Fruit fly (Drosophila melanogaster): ENCODE measurements around the gene pll.

Gene pll

dm6 chr3R:27250907-27251306 lies 2.1 kb downstream of the pll start, which contains the start of the genes TTLL6B and TfIIA-L:
TSS of gene TTLL6B (minus strand) at chr3R:27251007.
TSS of gene TfIIA-L (plus strand) at chr3R:27251112.
- TF ChIP-seq Vsx2 (GFP tag; optimal IDR thresholded peaks at IDR 0.05; ENCODE audit: partially characterized antibody) (no peak), dl (GFP tag; optimal IDR thresholded peaks at IDR 0.05; ENCODE audit: insufficient read depth in 1 of 2, partially characterized antibody in 2 of 2) (no peak), Mio (GFP tag; optimal IDR thresholded peaks at IDR 0.05) (no peak)

dm6 chr3R:27247892-27248291 lies 5.1 kb downstream of the pll start, which contains the start of gene CG5984:
TSS of gene CG5984 (minus strand) at chr3R:27247992.
- TF ChIP-seq OdsH (GFP tag; optimal IDR thresholded peaks at IDR 0.05) = no peak
- no peak for TF ChIP-seq dmrt93B (GFP tag; optimal IDR thresholded peaks at IDR 0.05)

dm6 chr3R:27246264-27246663 lies 6.7 kb downstream of the pll start:
- no peak for TF ChIP-seq dsf (GFP tag; optimal IDR thresholded peaks at IDR 0.05; ENCODE audit: borderline replicate concordance)
- TF ChIP-seq OdsH (GFP tag; optimal IDR thresholded peaks at IDR 0.05) = peak; percentile 45
- TF ChIP-seq foxo (GFP tag; optimal IDR thresholded peaks at IDR 0.05) = peak in 1 of 2 experiments; percentile 46
- TF ChIP-seq Sp1 (GFP tag; optimal IDR thresholded peaks at IDR 0.05) = peak; percentile 50
- peak; percentile 47 for TF ChIP-seq rgr (GFP tag; optimal IDR thresholded peaks at IDR 0.05)
- TF ChIP-seq Abd-B (GFP tag; optimal IDR thresholded peaks at IDR 0.05) = no peak
- no peak for TF ChIP-seq CG9705 (GFP tag; optimal IDR thresholded peaks at IDR 0.05)
- TF ChIP-seq usp (GFP tag; optimal IDR thresholded peaks at IDR 0.05) = no peak
- TF ChIP-seq h (GFP tag; optimal IDR thresholded peaks at IDR 0.05) = peak; percentile 21
- peak; percentile 37 for TF ChIP-seq psq (GFP tag; optimal IDR thresholded peaks at IDR 0.05)
- TF ChIP-seq fru (GFP tag; optimal IDR thresholded peaks at IDR 0.05) = no peak
- peak; percentile 56 for TF ChIP-seq HLH106 (tag; optimal IDR thresholded peaks at IDR 0.05)
- TF ChIP-seq Rel (GFP tag; optimal IDR thresholded peaks at IDR 0.05) = no peak
- TF ChIP-seq Rel (tag; optimal IDR thresholded peaks at IDR 0.05) = no peak
- no peak for TF ChIP-seq CG32264 (GFP tag; optimal IDR thresholded peaks at IDR 0.05)
- TF ChIP-seq Dfd (GFP tag; optimal IDR thresholded peaks at IDR 0.05) = no peak

- peak; percentile 8 for TF ChIP-seq rgr (GFP tag; optimal IDR thresholded peaks at IDR 0.05)
- no peak for TF ChIP-seq sage (GFP tag; optimal IDR thresholded peaks at IDR 0.05)
- peak in 1 of 2 experiments; percentile 18 for TF ChIP-seq foxo (GFP tag; optimal IDR thresholded peaks at IDR 0.05)
Observed at dm6 chr3R:27245401-27245757, 7.6 kb downstream of the pll start.

DNA sequence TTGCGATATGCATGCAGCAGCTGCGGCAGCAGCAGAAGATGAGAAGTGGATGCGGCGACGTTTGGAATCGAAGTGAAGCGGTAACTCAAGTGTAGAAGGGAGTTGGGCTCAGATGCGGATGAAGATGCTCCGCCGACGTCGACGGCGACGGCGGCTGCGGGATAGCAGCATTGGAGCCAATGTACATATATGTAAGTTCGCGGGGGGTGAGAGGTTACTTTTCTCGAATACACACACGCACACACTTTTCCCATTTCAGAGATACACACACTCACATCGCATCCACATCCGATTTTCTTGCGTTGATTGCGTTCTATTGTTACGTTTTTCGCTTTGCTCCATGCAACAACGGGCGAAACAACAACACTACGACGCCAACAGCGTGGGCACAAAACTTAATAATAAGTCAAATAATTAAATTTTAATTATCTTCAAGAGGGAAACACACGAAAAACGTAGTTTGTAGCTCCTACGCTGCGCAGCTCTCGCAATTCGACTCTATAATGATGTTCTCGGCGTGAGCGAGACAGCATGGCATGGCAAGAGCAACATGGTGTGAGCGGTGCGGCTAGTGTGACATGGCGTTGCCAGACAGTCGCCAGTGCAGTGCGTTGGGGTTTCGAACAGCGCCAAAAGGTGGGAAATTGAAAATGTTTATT lies 8.1 kb downstream of the pll start, which contains the start of gene CG18766:
TSS of gene CG18766 (minus strand) at position 508 of the 659 bp plus-strand sequence.
- TF ChIP-seq fru (GFP tag; optimal IDR thresholded peaks at IDR 0.05) (peak; percentile 6), N (GFP tag; optimal IDR thresholded peaks at IDR 0.05) (peak; percentile 32), foxo (GFP tag; optimal IDR thresholded peaks at IDR 0.05) (peak in 1 of 2 experiments; percentile 49), Hr83 (GFP tag; optimal IDR thresholded peaks at IDR 0.05; ENCODE audit: poor library complexity, severe bottlenecking) (peak; percentile 79), tai (GFP tag; optimal IDR thresholded peaks at IDR 0.05) (no peak), br (GFP tag; optimal IDR thresholded peaks at IDR 0.05) (peak; percentile 13), Mio (GFP tag; optimal IDR thresholded peaks at IDR 0.05) (no peak), rgr (GFP tag; optimal IDR thresholded peaks at IDR 0.05) (peak; percentile 31), ey (GFP tag; optimal IDR thresholded peaks at IDR 0.05) (peak; percentile 32), woc (GFP tag; optimal IDR thresholded peaks at IDR 0.05) (no peak), Dif (GFP tag; optimal IDR thresholded peaks at IDR 0.05; ENCODE audit: partially characterized antibody) (peak; percentile 66), Rel (GFP tag; optimal IDR thresholded peaks at IDR 0.05) (peak; percentile 50), Rel (tag; optimal IDR thresholded peaks at IDR 0.05) (peak; percentile 67), psq (GFP tag; optimal IDR thresholded peaks at IDR 0.05) (peak; percentile 33), HLH106 (tag; optimal IDR thresholded peaks at IDR 0.05) (peak; percentile 20), CrebA (GFP tag; optimal IDR thresholded peaks at IDR 0.05; ENCODE audit: borderline replicate concordance) (no peak), h (GFP tag; optimal IDR thresholded peaks at IDR 0.05) (peak; percentile 31), dl (GFP tag; optimal IDR thresholded peaks at IDR 0.05; ENCODE audit: insufficient read depth in 1 of 2, partially characterized antibody in 2 of 2) (no peak), OdsH (GFP tag; optimal IDR thresholded peaks at IDR 0.05) (peak; percentile 3), Vsx2 (GFP tag; optimal IDR thresholded peaks at IDR 0.05; ENCODE audit: partially characterized antibody) (peak; percentile 21)
